Worm (Caenorhabditis elegans) whole organism, L4 larva: ENCODE measurements around the gene F59B1.2.

Experiments
- D1046.2 ChIP-seq: fragments of 200-800 bp; sonication (Bioruptor generic); IDR thresholded peaks from 2 replicates; pipeline ENCODE4 v1.3.6; 2022; ENCODE audit warnings: missing genetic modification characterization, missing compliant biosample characterization
- F26F4.8 ChIP-seq: fragments of 200-800 bp; sonication (Bioruptor generic); conservative IDR thresholded peaks from 2 replicates; pipeline ENCODE4 v1.3.6; 2022; ENCODE audit warnings: missing genetic modification characterization, missing compliant biosample characterization
- F37D6.2 ChIP-seq: sonication (generic microtip); optimal IDR thresholded peaks from 2 replicates; lab custom pipeline; 2016; ENCODE audit warnings: mild to moderate bottlenecking, missing genetic modification characterization, missing compliant biosample characterization
- F44E2.7 ChIP-seq: fragments of 200-800 bp; sonication (Bioruptor generic); IDR thresholded peaks from 2 replicates; pipeline ENCODE4 v2.1.2; 2022; ENCODE audit warnings: missing genetic modification characterization, missing compliant biosample characterization
- F49E8.2 ChIP-seq: sonication (generic microtip); optimal IDR thresholded peaks from 2 replicates; lab custom pipeline; 2016; ENCODE audit warnings: missing compliant biosample characterization, mild to moderate bottlenecking, missing genetic modification characterization, borderline replicate concordance
- Y105C5A.15 ChIP-seq: fragments of 200-800 bp; sonication (Bioruptor generic); IDR thresholded peaks from 2 replicates; pipeline ENCODE4 v1.3.6; 2022; ENCODE audit warnings: missing genetic modification characterization, missing compliant biosample characterization
- Y48G9A.11 ChIP-seq: fragments of 200-800 bp; sonication (Bioruptor generic); IDR thresholded peaks from 2 replicates; pipeline ENCODE4 v1.3.6; 2022; ENCODE audit warnings: missing genetic modification reagents, missing genetic modification characterization, missing compliant biosample characterization
- Y5F2A.4 ChIP-seq: fragments of 200-800 bp; sonication (Bioruptor generic); optimal IDR thresholded peaks from 2 replicates; lab custom pipeline; 2018; ENCODE audit warnings: mild to moderate bottlenecking, missing genetic modification characterization, missing compliant biosample characterization
- ZK337.2 ChIP-seq: fragments of 200-800 bp; sonication (Bioruptor generic); IDR thresholded peaks from 2 replicates; pipeline ENCODE4 v1.3.6; 2022; ENCODE audit warnings: missing genetic modification reagents, missing genetic modification characterization, missing compliant biosample characterization
- aha-1 ChIP-seq: fragments of 150-350 bp; peaks from one replicate; lab custom pipeline; 2014; ENCODE audit warnings: missing biosample characterization, missing genetic modification characterization
- aly-2 ChIP-seq: sonication (generic microtip); optimal IDR thresholded peaks from 2 replicates; lab custom pipeline; 2018; ENCODE audit warnings: missing biosample characterization, missing genetic modification characterization
- ama-1 ChIP-seq: fragments of 150-350 bp; optimal IDR thresholded peaks from 2 replicates; lab custom pipeline; 2014; ENCODE audit warnings: inconsistent platforms, mixed read lengths
- attf-4 ChIP-seq: sonication (generic microtip); optimal IDR thresholded peaks from 3 replicates; lab custom pipeline; 2017; ENCODE audit warnings: missing biosample characterization, missing genetic modification characterization
- ceh-20 ChIP-seq: fragments of 200-800 bp; sonication (Bioruptor generic); IDR thresholded peaks from 2 replicates; pipeline ENCODE4 v1.3.6; 2022; ENCODE audit warnings: missing genetic modification reagents, missing genetic modification characterization, missing compliant biosample characterization
- ceh-44 ChIP-seq: fragments of 200-800 bp; sonication (Bioruptor generic); IDR thresholded peaks from 2 replicates; pipeline ENCODE4 v1.3.6; 2022; ENCODE audit warnings: missing genetic modification reagents, missing genetic modification characterization, missing compliant biosample characterization
- ceh-62 ChIP-seq: sonication (generic microtip); optimal IDR thresholded peaks from 2 replicates; lab custom pipeline; 2017; ENCODE audit warnings: missing biosample characterization, missing genetic modification characterization
- ces-1 ChIP-seq: fragments of 150-350 bp; sonication (generic microtip); optimal IDR thresholded peaks from 4 replicates; lab custom pipeline; 2014; ENCODE audit warnings: missing biosample characterization, missing genetic modification reagents, missing genetic modification characterization
- cey-2 ChIP-seq: sonication (generic microtip); optimal IDR thresholded peaks from 3 replicates; lab custom pipeline; 2017; ENCODE audit warnings: missing genetic modification characterization, mild to moderate bottlenecking, missing compliant biosample characterization, antibody characterized with exemption, borderline replicate concordance; ENCODE audit not compliant: insufficient read depth
- daf-19 ChIP-seq: fragments of 200-800 bp; sonication (Bioruptor generic); conservative IDR thresholded peaks from 2 replicates; pipeline ENCODE4 v1.3.6; 2022; ENCODE audit warnings: missing genetic modification characterization, missing compliant biosample characterization
- daf-8 ChIP-seq: fragments of 200-800 bp; sonication (Bioruptor generic); IDR thresholded peaks from 2 replicates; pipeline ENCODE4 v1.3.6; 2022; ENCODE audit warnings: missing genetic modification characterization, missing compliant biosample characterization
- dmd-6 ChIP-seq: fragments of 200-800 bp; sonication (Bioruptor generic); IDR thresholded peaks from 2 replicates; pipeline ENCODE4 v1.3.6; 2022; ENCODE audit warnings: missing genetic modification reagents, missing genetic modification characterization, missing compliant biosample characterization
- dmd-8 ChIP-seq: fragments of 200-800 bp; sonication (Bioruptor generic); IDR thresholded peaks from 2 replicates; pipeline ENCODE4 v1.3.6; 2022; ENCODE audit warnings: missing genetic modification characterization, missing compliant biosample characterization
- dpl-1 ChIP-seq: fragments of 150-350 bp; optimal IDR thresholded peaks from 2 replicates; lab custom pipeline; 2014; ENCODE audit warnings: missing biosample characterization, missing genetic modification reagents, missing genetic modification characterization
- duxl-1 ChIP-seq: sonication (generic microtip); optimal IDR thresholded peaks from 2 replicates; lab custom pipeline; 2016; ENCODE audit warnings: mild to moderate bottlenecking, missing genetic modification characterization, moderate library complexity, missing compliant biosample characterization; ENCODE audit not compliant: poor library complexity
- dve-1 ChIP-seq: sonication (generic microtip); optimal IDR thresholded peaks from 2 replicates; lab custom pipeline; 2017; ENCODE audit warnings: antibody characterized with exemption, mild to moderate bottlenecking, missing genetic modification characterization, missing compliant biosample characterization; ENCODE audit not compliant: insufficient read depth
- gei-8 ChIP-seq: fragments of 200-800 bp; sonication (Bioruptor generic); optimal IDR thresholded peaks from 2 replicates; lab custom pipeline; 2018; ENCODE audit warnings: mild to moderate bottlenecking, missing genetic modification characterization, missing compliant biosample characterization
- hlh-11 ChIP-seq: fragments of 200-800 bp; sonication (Bioruptor generic); optimal IDR thresholded peaks from 2 replicates; lab custom pipeline; 2018; ENCODE audit warnings: mild to moderate bottlenecking, missing genetic modification characterization, missing compliant biosample characterization
- hlh-30 ChIP-seq: sonication (generic microtip); optimal IDR thresholded peaks from 2 replicates; lab custom pipeline; 2017; ENCODE audit warnings: antibody characterized with exemption, mild to moderate bottlenecking, missing genetic modification characterization, missing compliant biosample characterization; ENCODE audit not compliant: insufficient read depth
- lin-29 ChIP-seq: fragments of 200-800 bp; sonication (Bioruptor generic); IDR thresholded peaks from 2 replicates; pipeline ENCODE4 v1.3.6; 2022; ENCODE audit warnings: missing genetic modification reagents, missing genetic modification characterization, missing compliant biosample characterization
- lin-39 ChIP-seq: fragments of 150-350 bp; optimal IDR thresholded peaks from 2 replicates; lab custom pipeline; 2014; ENCODE audit warnings: missing biosample characterization, missing genetic modification reagents, missing genetic modification characterization
- lsy-2 ChIP-seq, 2 experiments: fragments of 150-350 bp in 1 of 2; sonication (generic microtip) in 1 of 2; optimal IDR thresholded peaks; 2 replicates each; lab custom pipeline; 2014 to 2017; ENCODE audit warnings: missing biosample characterization in 2 of 2, missing genetic modification characterization in 2 of 2
- mes-2 ChIP-seq: sonication (generic microtip); optimal IDR thresholded peaks from 2 replicates; lab custom pipeline; 2016; ENCODE audit warnings: missing genotype, mild to moderate bottlenecking, missing genetic modification characterization, missing compliant biosample characterization; ENCODE audit not compliant: poor library complexity, severe bottlenecking
- mxl-2 ChIP-seq: fragments of 200-800 bp; sonication (Bioruptor generic); conservative IDR thresholded peaks from 2 replicates; pipeline ENCODE4 v1.3.6; 2022; ENCODE audit warnings: missing genetic modification reagents, missing genetic modification characterization, missing compliant biosample characterization
- nhr-102 ChIP-seq: sonication (generic microtip); optimal IDR thresholded peaks from 2 replicates; lab custom pipeline; 2016; ENCODE audit warnings: mild to moderate bottlenecking, missing genetic modification characterization, moderate library complexity, missing compliant biosample characterization
- nhr-111 ChIP-seq: fragments of 200-800 bp; sonication (Bioruptor generic); optimal IDR thresholded peaks from 2 replicates; lab custom pipeline; 2018; ENCODE audit warnings: mild to moderate bottlenecking, missing genetic modification characterization, missing compliant biosample characterization
- nhr-237 ChIP-seq: sonication (generic microtip); optimal IDR thresholded peaks from 2 replicates; lab custom pipeline; 2017; ENCODE audit warnings: missing biosample characterization, missing genetic modification characterization
- nhr-25 ChIP-seq: sonication (generic microtip); optimal IDR thresholded peaks from 2 replicates; lab custom pipeline; 2017; ENCODE audit warnings: missing genetic modification characterization, mild to moderate bottlenecking, missing compliant biosample characterization, antibody characterized with exemption, moderate library complexity, borderline replicate concordance; ENCODE audit not compliant: insufficient read depth
- pha-4 ChIP-seq, 2 experiments: fragments of 150-350 bp in 1 of 2; fragments of 200-800 bp in 1 of 2; sonication (Bioruptor generic) in 1 of 2; IDR thresholded peaks in 1 of 2; optimal IDR thresholded peaks in 1 of 2; 2 replicates each; pipeline versions ENCODE4 v1.3.6 to Lab custom; 2014 to 2022; ENCODE audit warnings: missing genetic modification characterization in 2 of 2, missing genetic modification reagents in 2 of 2, missing biosample characterization in 1 of 2, missing compliant biosample characterization in 1 of 2
- saeg-2 ChIP-seq: fragments of 200-800 bp; sonication (Bioruptor generic); IDR thresholded peaks from 2 replicates; pipeline ENCODE4 v1.3.6; 2022; ENCODE audit warnings: missing genetic modification reagents, missing genetic modification characterization, missing compliant biosample characterization
- set-16 ChIP-seq: fragments of 200-800 bp; sonication (Bioruptor generic); IDR thresholded peaks from 2 replicates; pipeline ENCODE4 v1.3.6; 2022; ENCODE audit warnings: missing genetic modification reagents, missing genetic modification characterization, missing compliant biosample characterization
- snpc-1.2 ChIP-seq: fragments of 200-800 bp; sonication (Bioruptor generic); IDR thresholded peaks from 2 replicates; pipeline ENCODE4 v1.3.6; 2022; ENCODE audit warnings: missing genetic modification reagents, missing genetic modification characterization, missing compliant biosample characterization
- spr-3 ChIP-seq: fragments of 200-800 bp; sonication (Bioruptor generic); optimal IDR thresholded peaks from 2 replicates; lab custom pipeline; 2018; ENCODE audit warnings: mild to moderate bottlenecking, missing genetic modification characterization, missing compliant biosample characterization
- tag-97 ChIP-seq: fragments of 200-800 bp; sonication (Bioruptor generic); IDR thresholded peaks from 2 replicates; pipeline ENCODE4 v1.3.6; 2022; ENCODE audit warnings: missing genetic modification characterization, missing compliant biosample characterization
- tra-1 ChIP-seq: fragments of 200-800 bp; sonication (Bioruptor generic); IDR thresholded peaks from 2 replicates; pipeline ENCODE4 v1.3.6; 2022; ENCODE audit warnings: missing genetic modification reagents, missing genetic modification characterization, missing compliant biosample characterization
- unc-39 ChIP-seq: sonication (generic microtip); optimal IDR thresholded peaks from 2 replicates; lab custom pipeline; 2017; ENCODE audit warnings: missing biosample characterization, missing genetic modification characterization
- unc-62 ChIP-seq, 3 experiments: fragments of 150-350 bp in 1 of 3; sonication (generic microtip); optimal IDR thresholded peaks in 2 of 3; peaks in 1 of 3; 1 replicate in 1 of 3; 2 replicates in 2 of 3; lab custom pipeline; 2014 to 2017; ENCODE audit warnings: missing biosample characterization in 3 of 3, missing genetic modification characterization in 3 of 3, missing genetic modification reagents in 3 of 3, missing genotype in 1 of 3
- zag-1 ChIP-seq: fragments of 150-350 bp; optimal IDR thresholded peaks from 2 replicates; lab custom pipeline; 2014; ENCODE audit warnings: missing biosample characterization, missing genetic modification characterization
- ztf-11 ChIP-seq: fragments of 150-350 bp; optimal IDR thresholded peaks from 2 replicates; lab custom pipeline; 2014; ENCODE audit warnings: missing biosample characterization, missing genetic modification characterization

The F59B1.2 gene

DNA sequence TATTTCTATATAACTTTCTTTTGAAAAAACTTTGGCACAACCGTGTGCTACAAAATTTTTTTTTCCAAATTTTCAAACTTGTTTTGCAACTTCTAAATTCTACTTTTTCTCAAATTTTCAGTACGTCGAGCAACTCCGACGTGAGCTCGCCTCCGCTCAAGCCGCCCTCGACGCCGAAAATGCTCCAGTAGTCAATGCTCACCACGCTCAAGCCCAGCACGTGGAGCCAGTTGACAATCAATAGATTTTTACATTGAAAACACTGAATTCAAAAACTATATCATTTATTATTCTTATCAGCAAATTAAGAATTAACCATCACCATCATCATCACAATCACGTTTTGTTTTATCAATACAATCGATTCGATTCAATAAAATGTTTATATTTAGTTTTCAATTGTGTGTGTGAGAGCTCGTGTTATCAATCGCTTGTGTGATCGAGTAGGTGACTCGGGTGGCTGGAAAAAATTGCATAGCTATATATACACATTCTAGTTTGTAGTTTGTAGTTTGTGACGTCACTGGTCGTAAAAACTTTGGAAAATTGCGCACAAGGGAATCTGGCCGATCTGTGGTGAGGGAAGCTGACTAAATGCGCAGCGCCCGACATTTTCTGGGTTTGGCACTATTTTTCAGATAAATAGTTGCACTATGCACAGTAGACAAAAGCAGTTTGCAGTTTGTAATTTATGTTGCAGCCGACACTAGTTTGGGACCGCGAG, 1.3 kb downstream of the F59B1.2 start (continued):
- TF ChIP-seq F26F4.8 (GFP tag; lab: Robert Waterston, UW) (no peak), saeg-2 (GFP tag; lab: Robert Waterston, UW) (0 out of 2 replicates have a peak, but pooled peaks have one; percentile 9), unc-62 (GFP tag; optimal IDR thresholded peaks at IDR 0.05 in 1 of 2; lab: Kevin White, UChicago) (peak in 1 of 2 experiments; percentile 89), unc-62 (tag; optimal IDR thresholded peaks at IDR 0.05; lab: Kevin White, UChicago) (no peak), spr-3 (GFP tag; lab: Kevin White, UChicago) (no peak), ama-1 (lab: Kevin White, UChicago) (no peak), ceh-62 (tag; lab: Kevin White, UChicago) (no peak), hlh-30 (tag; lab: Kevin White, UChicago) (peak; percentile 83), attf-4 (tag; lab: Kevin White, UChicago) (no peak), nhr-237 (no peak), aha-1 (tag; lab: Kevin White, UChicago) (no peak), cey-2 (tag; lab: Kevin White, UChicago) (no peak), F44E2.7 (GFP tag; lab: Robert Waterston, UW) (no peak), dpl-1 (GFP tag; lab: Kevin White, UChicago) (no peak), nhr-111 (GFP tag; lab: Kevin White, UChicago) (no peak), F49E8.2 (tag; lab: Kevin White, UChicago) (no peak), daf-8 (no peak), unc-39 (tag; lab: Kevin White, UChicago) (no peak), dmd-8 (GFP tag; lab: Robert Waterston, UW) (no peak), ces-1 (GFP tag; lab: Kevin White, UChicago) (no peak), lin-29 (GFP tag; lab: Robert Waterston, UW) (no peak), duxl-1 (tag; lab: Kevin White, UChicago) (peak; percentile 42), tag-97 (GFP tag; lab: Robert Waterston, UW) (no peak), lin-39 (no peak), gei-8 (GFP tag; lab: Kevin White, UChicago) (no peak), zag-1 (no peak), mxl-2 (no peak), dmd-6 (peak; percentile 71), F37D6.2 (no peak), dve-1 (peak; percentile 97), mes-2 (peak; percentile 44), aly-2 (tag; lab: Kevin White, UChicago) (no peak), ztf-11 (no peak), Y48G9A.11 (GFP tag; lab: Robert Waterston, UW) (no peak), nhr-25 (tag; lab: Kevin White, UChicago) (no peak), Y5F2A.4 (GFP tag; lab: Kevin White, UChicago) (no peak), Y105C5A.15 (GFP tag; lab: Robert Waterston, UW) (no peak), nhr-102 (tag; lab: Kevin White, UChicago) (peak; percentile 91), hlh-11 (peak; percentile 78), ZK337.2 (GFP tag; lab: Robert Waterston, UW) (no peak), ceh-44 (GFP tag; lab: Robert Waterston, UW) (no peak), D1046.2 (GFP tag; lab: Robert Waterston, UW) (no peak), tra-1 (GFP tag; lab: Robert Waterston, UW) (no peak), daf-19 (no peak), ceh-20 (0 out of 2 replicates have a peak, but pooled peaks have one; percentile 7), lsy-2 (tag; optimal IDR thresholded peaks at IDR 0.05; lab: Kevin White, UChicago) (peak in 1 of 2 experiments; percentile 39), pha-4 (GFP tag; IDR thresholded peaks at IDR 0.05; lab: Robert Waterston, UW) (no peak), pha-4 (tag; optimal IDR thresholded peaks at IDR 0.05; lab: Kevin White, UChicago) (no peak), snpc-1.2 (GFP tag; lab: Robert Waterston, UW) (no peak), set-16 (no peak)
